Worm (Caenorhabditis elegans) whole organism, L2 larva: ENCODE measurements around the gene fut-1.
A peak's percentile ranks its signal among the peaks of the same experiment; 100 is the strongest.

Source experiments
- alr-1 ChIP-seq: fragments of 150-350 bp; optimal IDR thresholded peaks from 2 replicates; lab custom pipeline; 2014; ENCODE audit warnings: missing biosample characterization, missing genetic modification characterization
- ama-1 ChIP-seq: fragments of 150-350 bp; optimal IDR thresholded peaks from 2 replicates; lab custom pipeline; 2018; ENCODE audit warnings: inconsistent platforms
- blmp-1 ChIP-seq: sonication (generic microtip); optimal IDR thresholded peaks from 2 replicates; lab custom pipeline; 2017; ENCODE audit warnings: missing genetic modification characterization, mild to moderate bottlenecking, missing compliant biosample characterization, antibody characterized with exemption, moderate library complexity; ENCODE audit not compliant: insufficient read depth
- ceh-16 ChIP-seq: fragments of 150-350 bp; optimal IDR thresholded peaks from 2 replicates; lab custom pipeline; 2014; ENCODE audit warnings: missing biosample characterization, missing genetic modification characterization
- ceh-82 ChIP-seq: fragments of 150-350 bp; optimal IDR thresholded peaks from 2 replicates; lab custom pipeline; 2014; ENCODE audit warnings: missing biosample characterization, missing genetic modification characterization
- egl-27 ChIP-seq: sonication (generic microtip); optimal IDR thresholded peaks from 3 replicates; lab custom pipeline; 2017; ENCODE audit warnings: missing biosample characterization, missing genetic modification reagents, missing genetic modification characterization
- lin-11 ChIP-seq: fragments of 150-350 bp; sonication (generic microtip); optimal IDR thresholded peaks from 2 replicates; lab custom pipeline; 2014; ENCODE audit warnings: missing biosample characterization, missing genetic modification characterization, inconsistent platforms, mixed read lengths
- nhr-12 ChIP-seq: fragments of 150-350 bp; optimal IDR thresholded peaks from 2 replicates; lab custom pipeline; 2014; ENCODE audit warnings: missing biosample characterization, missing genetic modification characterization
- unc-39 ChIP-seq: fragments of 150-350 bp; optimal IDR thresholded peaks from 2 replicates; lab custom pipeline; 2014; ENCODE audit warnings: missing biosample characterization, missing genetic modification characterization
- unc-62 ChIP-seq: fragments of 150-350 bp; optimal IDR thresholded peaks from 2 replicates; lab custom pipeline; 2014; ENCODE audit warnings: missing biosample characterization, missing genetic modification reagents, missing genetic modification characterization
- ztf-11 ChIP-seq: sonication (generic microtip); optimal IDR thresholded peaks from 2 replicates; lab custom pipeline; 2017; ENCODE audit warnings: missing biosample characterization, missing genetic modification characterization

- no peak for TF ChIP-seq alr-1
- no peak for TF ChIP-seq unc-62
- TF ChIP-seq ceh-16 (tag; lab: Kevin White, UChicago), result no peak
- TF ChIP-seq ceh-82 (tag; lab: Kevin White, UChicago), result no peak
- no peak for TF ChIP-seq ztf-11 (tag; lab: Kevin White, UChicago)
- peak; percentile 91 for TF ChIP-seq ama-1 (lab: Kevin White, UChicago)
- TF ChIP-seq egl-27 (tag; lab: Kevin White, UChicago), result no peak
- no peak for TF ChIP-seq nhr-12 (tag; lab: Kevin White, UChicago)
- no peak for TF ChIP-seq blmp-1 (tag; lab: Kevin White, UChicago)
- no peak for TF ChIP-seq lin-11
- TF ChIP-seq unc-39 (tag; lab: Kevin White, UChicago), result no peak
These were observed 14.6 kb downstream of the fut-1 start for ce11 chrII:8744555-8745448.
